Worm (Caenorhabditis elegans) whole organism, L1 larva: Measurements from ENCODE around the gene F21H7.2.

Experiments
- C34B4.2 ChIP-seq: sonication (generic microtip); optimal IDR thresholded peaks from 2 replicates; lab custom pipeline; 2017; ENCODE audit warnings: mild to moderate bottlenecking, missing genetic modification characterization, missing compliant biosample characterization
- aha-1 ChIP-seq: fragments of 150-350 bp; optimal IDR thresholded peaks from 2 replicates; lab custom pipeline; 2014; ENCODE audit warnings: missing biosample characterization, missing genetic modification characterization
- alr-1 ChIP-seq: fragments of 200-800 bp; sonication (Bioruptor generic); optimal IDR thresholded peaks from 2 replicates; lab custom pipeline; 2018; ENCODE audit warnings: borderline replicate concordance, mild to moderate bottlenecking, missing genetic modification characterization, missing compliant biosample characterization
- blmp-1 ChIP-seq: fragments of 150-350 bp; optimal IDR thresholded peaks from 2 replicates; lab custom pipeline; 2014; ENCODE audit warnings: missing biosample characterization, missing genetic modification characterization
- ceh-63 ChIP-seq: fragments of 200-800 bp; sonication (Bioruptor generic); optimal IDR thresholded peaks from 2 replicates; lab custom pipeline; 2018; ENCODE audit warnings: mild to moderate bottlenecking, missing genetic modification characterization, missing compliant biosample characterization
- ceh-8 ChIP-seq: fragments of 200-800 bp; sonication (Bioruptor generic); optimal IDR thresholded peaks from 2 replicates; lab custom pipeline; 2018; ENCODE audit warnings: mild to moderate bottlenecking, missing genetic modification characterization, moderate library complexity, missing compliant biosample characterization
- ceh-88 ChIP-seq: fragments of 200-800 bp; sonication (Bioruptor generic); IDR thresholded peaks from 2 replicates; pipeline ENCODE4 v1.3.6; 2022; ENCODE audit warnings: missing genetic modification characterization, missing compliant biosample characterization
- ceh-90 ChIP-seq: sonication (generic microtip); optimal IDR thresholded peaks from 2 replicates; lab custom pipeline; 2016; ENCODE audit warnings: missing genetic modification characterization, missing compliant biosample characterization
- ces-1 ChIP-seq: fragments of 150-350 bp; optimal IDR thresholded peaks from 2 replicates; lab custom pipeline; 2014; ENCODE audit warnings: missing biosample characterization, missing genetic modification reagents, missing genetic modification characterization
- dpl-1 ChIP-seq, 3 experiments: fragments of 150-350 bp in 2 of 3; sonication (generic microtip) in 1 of 3; optimal IDR thresholded peaks; 2 replicates each; lab custom pipeline; 2014 to 2017; ENCODE audit warnings: missing biosample characterization in 3 of 3, missing genetic modification characterization in 3 of 3, missing genetic modification reagents in 3 of 3
- dsc-1 ChIP-seq: sonication (generic microtip); optimal IDR thresholded peaks from 2 replicates; lab custom pipeline; 2016; ENCODE audit warnings: mild to moderate bottlenecking, missing genetic modification characterization, missing compliant biosample characterization
- efl-1 ChIP-seq, 4 experiments: fragments of 150-350 bp; optimal IDR thresholded peaks in 3 of 4; peaks in 1 of 4; 1 replicate in 1 of 4; 2 replicates in 3 of 4; lab custom pipeline; 2014; ENCODE audit warnings: missing biosample characterization in 2 of 4, missing genetic modification characterization in 2 of 4, missing genetic modification reagents in 2 of 4
- egl-13 ChIP-seq: sonication (generic microtip); optimal IDR thresholded peaks from 2 replicates; lab custom pipeline; 2016; ENCODE audit warnings: missing genotype, missing genetic modification reagents, missing genetic modification characterization, missing compliant biosample characterization
- elt-2 ChIP-seq: sonication (generic microtip); optimal IDR thresholded peaks from 2 replicates; lab custom pipeline; 2016; ENCODE audit warnings: missing genetic modification characterization, mild to moderate bottlenecking, inconsistent platforms, missing compliant biosample characterization, missing genetic modification reagents
- elt-3 ChIP-seq, 6 experiments: fragments of 150-350 bp in 1 of 6; sonication (generic microtip); optimal IDR thresholded peaks; 2 replicates each; lab custom pipeline; 2017 to 2018; ENCODE audit warnings: missing biosample characterization in 6 of 6, missing genetic modification characterization in 6 of 6, inconsistent platforms in 1 of 6
- ets-5 ChIP-seq: fragments of 200-800 bp; sonication (Bioruptor generic); IDR thresholded peaks from 2 replicates; pipeline ENCODE4 v1.3.6; 2022; ENCODE audit warnings: missing genetic modification characterization, missing compliant biosample characterization
- fos-1 ChIP-seq: fragments of 150-350 bp; optimal IDR thresholded peaks from 2 replicates; lab custom pipeline; 2014; ENCODE audit warnings: missing biosample characterization, missing genetic modification characterization
- grh-1 ChIP-seq: fragments of 200-800 bp; sonication (Bioruptor generic); IDR thresholded peaks from 2 replicates; pipeline ENCODE4 v1.3.6; 2022; ENCODE audit warnings: missing genetic modification reagents, missing genetic modification characterization, missing compliant biosample characterization
- hlh-17 ChIP-seq: fragments of 200-800 bp; sonication (Bioruptor generic); optimal IDR thresholded peaks from 2 replicates; lab custom pipeline; 2018; ENCODE audit warnings: missing genetic modification characterization, mild to moderate bottlenecking, missing compliant biosample characterization, moderate library complexity, borderline replicate concordance
- hlh-4 ChIP-seq: sonication (generic microtip); optimal IDR thresholded peaks from 2 replicates; lab custom pipeline; 2016; ENCODE audit warnings: mild to moderate bottlenecking, missing genetic modification characterization, missing compliant biosample characterization
- hpl-2 ChIP-seq: fragments of 150-350 bp; optimal IDR thresholded peaks from 2 replicates; lab custom pipeline; 2014; ENCODE audit warnings: missing biosample characterization, missing genetic modification reagents, missing genetic modification characterization
- lin-13 ChIP-seq: fragments of 150-350 bp; optimal IDR thresholded peaks from 2 replicates; lab custom pipeline; 2014; ENCODE audit warnings: missing biosample characterization, missing genetic modification reagents, missing genetic modification characterization
- lin-15B ChIP-seq: fragments of 150-350 bp; sonication (generic microtip); optimal IDR thresholded peaks from 3 replicates; lab custom pipeline; 2014; ENCODE audit warnings: missing biosample characterization, missing genetic modification characterization
- lin-35 ChIP-seq, 2 experiments: fragments of 150-350 bp; optimal IDR thresholded peaks; 2 replicates each; lab custom pipeline; 2014; ENCODE audit warnings: missing biosample characterization in 2 of 2, missing genetic modification characterization in 2 of 2, missing genetic modification reagents in 2 of 2
- lin-39 ChIP-seq: fragments of 150-350 bp; optimal IDR thresholded peaks from 2 replicates; lab custom pipeline; 2014; ENCODE audit warnings: missing biosample characterization, missing genetic modification reagents, missing genetic modification characterization
- lir-3 ChIP-seq: sonication (generic microtip); optimal IDR thresholded peaks from 2 replicates; lab custom pipeline; 2016; ENCODE audit warnings: mild to moderate bottlenecking, missing genetic modification characterization, moderate library complexity, missing compliant biosample characterization; ENCODE audit not compliant: poor library complexity
- mab-9 ChIP-seq: fragments of 200-800 bp; sonication (Bioruptor generic); IDR thresholded peaks from 2 replicates; pipeline ENCODE4 v1.3.6; 2022; ENCODE audit warnings: missing genetic modification reagents, missing genetic modification characterization, missing compliant biosample characterization
- mef-2 ChIP-seq: fragments of 150-350 bp; optimal IDR thresholded peaks from 2 replicates; lab custom pipeline; 2014; ENCODE audit warnings: missing biosample characterization, missing genetic modification characterization
- nhr-12 ChIP-seq: sonication (generic microtip); optimal IDR thresholded peaks from 2 replicates; lab custom pipeline; 2017; ENCODE audit warnings: missing biosample characterization, missing genetic modification characterization
- nhr-20 ChIP-seq: sonication (generic microtip); optimal IDR thresholded peaks from 2 replicates; lab custom pipeline; 2016; ENCODE audit warnings: mild to moderate bottlenecking, missing genetic modification characterization, missing compliant biosample characterization
- nhr-47 ChIP-seq: sonication (generic microtip); optimal IDR thresholded peaks from 2 replicates; lab custom pipeline; 2016; ENCODE audit warnings: mild to moderate bottlenecking, missing genetic modification characterization, moderate library complexity, missing compliant biosample characterization
- nhr-71 ChIP-seq: sonication (generic microtip); optimal IDR thresholded peaks from 2 replicates; lab custom pipeline; 2016; ENCODE audit warnings: mild to moderate bottlenecking, missing genetic modification characterization, moderate library complexity, missing compliant biosample characterization
- nhr-77 ChIP-seq: fragments of 150-350 bp; optimal IDR thresholded peaks from 2 replicates; lab custom pipeline; 2014; ENCODE audit warnings: missing biosample characterization, missing genetic modification characterization
- nhr-85 ChIP-seq: sonication (generic microtip); peaks from one replicate; lab custom pipeline; 2016; ENCODE audit warnings: missing genetic modification characterization, inconsistent platforms, missing compliant biosample characterization
- nhr-90 ChIP-seq: sonication (generic microtip); optimal IDR thresholded peaks from 2 replicates; lab custom pipeline; 2016; ENCODE audit warnings: mild to moderate bottlenecking, missing genetic modification characterization, missing compliant biosample characterization; ENCODE audit not compliant: poor library complexity
- pax-3 ChIP-seq: fragments of 200-800 bp; sonication (Bioruptor generic); optimal IDR thresholded peaks from 2 replicates; lab custom pipeline; 2018; ENCODE audit warnings: mild to moderate bottlenecking, missing genetic modification characterization, moderate library complexity, missing compliant biosample characterization
- pqm-1 ChIP-seq: sonication (generic microtip); optimal IDR thresholded peaks from 3 replicates; lab custom pipeline; 2017; ENCODE audit warnings: missing biosample characterization, missing genetic modification characterization
- skn-1 ChIP-seq: fragments of 150-350 bp; optimal IDR thresholded peaks from 2 replicates; lab custom pipeline; 2014; ENCODE audit warnings: missing biosample characterization, missing genetic modification characterization
- sptf-1 ChIP-seq: fragments of 150-350 bp; optimal IDR thresholded peaks from 2 replicates; lab custom pipeline; 2014; ENCODE audit warnings: missing biosample characterization, missing genetic modification characterization
- sup-37 ChIP-seq: fragments of 200-800 bp; sonication (Bioruptor generic); optimal IDR thresholded peaks from 2 replicates; lab custom pipeline; 2018; ENCODE audit warnings: mild to moderate bottlenecking, missing genetic modification characterization, missing compliant biosample characterization
- swsn-7 ChIP-seq: sonication (generic microtip); optimal IDR thresholded peaks from 2 replicates; lab custom pipeline; 2016; ENCODE audit warnings: missing genetic modification characterization, missing compliant biosample characterization
- tbx-2 ChIP-seq: sonication (generic microtip); optimal IDR thresholded peaks from 2 replicates; lab custom pipeline; 2016; ENCODE audit warnings: missing genetic modification characterization, missing compliant biosample characterization
- tlp-1 ChIP-seq: fragments of 150-350 bp; optimal IDR thresholded peaks from 2 replicates; lab custom pipeline; 2014; ENCODE audit warnings: missing biosample characterization, missing genetic modification characterization
- unc-130 ChIP-seq: fragments of 150-350 bp; optimal IDR thresholded peaks from 2 replicates; lab custom pipeline; 2017; ENCODE audit warnings: missing biosample characterization, missing genetic modification characterization, inconsistent platforms
- unc-62 ChIP-seq: fragments of 150-350 bp; optimal IDR thresholded peaks from 2 replicates; lab custom pipeline; 2014; ENCODE audit warnings: missing biosample characterization, missing genetic modification reagents, missing genetic modification characterization
- xbp-1 ChIP-seq: sonication (generic microtip); optimal IDR thresholded peaks from 2 replicates; lab custom pipeline; 2016; ENCODE audit warnings: missing genetic modification characterization, missing compliant biosample characterization
- zag-1 ChIP-seq: fragments of 150-350 bp; optimal IDR thresholded peaks from 2 replicates; lab custom pipeline; 2014; ENCODE audit warnings: missing biosample characterization, missing genetic modification characterization

Gene F21H7.2

ce11 chrV:16229896-16230295, at the start of gene F21H7.2, which contains the start of gene F21H7.12:
Gene F21H7.2 (minus strand): TSS chrV:16229996.
Gene F21H7.12 (plus strand): TSS chrV:16230165.
- TF ChIP-seq xbp-1 (tag; lab: Kevin White, UChicago) (no peak), unc-130 (tag; lab: Kevin White, UChicago) (no peak), skn-1 (tag; lab: Kevin White, UChicago) (no peak), egl-13 (tag; lab: Kevin White, UChicago) (no peak), lin-39 (tag; lab: Kevin White, UChicago) (no peak), elt-3 (tag; optimal IDR thresholded peaks at IDR 0.05; lab: Kevin White, UChicago) (peak in 1 of 6 experiments; percentile 18)

- no peak for TF ChIP-seq efl-1 (optimal IDR thresholded peaks at IDR 0.05; lab: Kevin White, UChicago)
- TF ChIP-seq efl-1 (GFP tag; optimal IDR thresholded peaks at IDR 0.05 in 1 of 2; lab: Kevin White, UChicago) = no peak
- TF ChIP-seq ces-1 (GFP tag; lab: Kevin White, UChicago) = no peak
- no peak for TF ChIP-seq dsc-1 (tag; lab: Kevin White, UChicago)
- TF ChIP-seq blmp-1 (tag; lab: Kevin White, UChicago) = no peak
- peak in 1 of 2 experiments; percentile 34 for TF ChIP-seq lin-35 (GFP tag; optimal IDR thresholded peaks at IDR 0.05; lab: Kevin White, UChicago)
- TF ChIP-seq elt-2 (tag; lab: Kevin White, UChicago) = peak; percentile 95
- no peak for TF ChIP-seq ceh-90 (tag; lab: Kevin White, UChicago)
- TF ChIP-seq lin-15B (tag; lab: Kevin White, UChicago) = no peak
- TF ChIP-seq nhr-71 (tag; lab: Kevin White, UChicago) = no peak
- no peak for TF ChIP-seq swsn-7 (tag; lab: Kevin White, UChicago)
- TF ChIP-seq fos-1 (tag; lab: Kevin White, UChicago) = no peak
- TF ChIP-seq nhr-77 (tag; lab: Kevin White, UChicago) = no peak
- TF ChIP-seq zag-1 = no peak
- no peak for TF ChIP-seq lin-39 (tag; lab: Kevin White, UChicago)
- no peak for TF ChIP-seq tbx-2 (tag; lab: Kevin White, UChicago)
- TF ChIP-seq nhr-20 (tag; lab: Kevin White, UChicago) = peak; percentile 59
- peak; percentile 38 for TF ChIP-seq nhr-90
Observed at ce11 chrV:16277918-16278317, 48.1 kb upstream of the F21H7.2 start, which contains the start of gene cyp-37B1. Gene cyp-37B1 (plus strand): TSS chrV:16278116.

ce11 chrV:16275347-16275746, 45.6 kb upstream of the F21H7.2 start, which contains the start of gene pacl-1:
Gene pacl-1 (minus strand): TSS chrV:16275447.
- no peak for TF ChIP-seq grh-1 (GFP tag; lab: Robert Waterston, UW)
- TF ChIP-seq ets-5 (GFP tag; lab: Robert Waterston, UW) = no peak
- TF ChIP-seq sptf-1 (tag; lab: Kevin White, UChicago) = no peak
- TF ChIP-seq lir-3 (tag; lab: Kevin White, UChicago) = no peak
- no peak for TF ChIP-seq ceh-90 (tag; lab: Kevin White, UChicago)
- no peak for TF ChIP-seq tlp-1
- TF ChIP-seq nhr-85 (tag; lab: Kevin White, UChicago) = no peak
- no peak for TF ChIP-seq pax-3 (tag; lab: Kevin White, UChicago)
- no peak for TF ChIP-seq alr-1
- no peak for TF ChIP-seq dpl-1 (GFP tag; optimal IDR thresholded peaks at IDR 0.05; lab: Kevin White, UChicago)
- no peak for TF ChIP-seq nhr-90
- TF ChIP-seq ceh-8 (GFP tag; lab: Kevin White, UChicago) = no peak
- TF ChIP-seq C34B4.2 = no peak
- TF ChIP-seq tbx-2 (tag; lab: Kevin White, UChicago) = no peak
- no peak for TF ChIP-seq aha-1 (tag; lab: Kevin White, UChicago)
- TF ChIP-seq hlh-4 (tag; lab: Kevin White, UChicago) = no peak
- TF ChIP-seq, all 84 proteins: peak for 0

ce11 chrV:16271121-16271520, 41.3 kb upstream of the F21H7.2 start, which contains the start of gene T13F3.6:
Gene T13F3.6 (minus strand): TSS chrV:16271221.
- TF ChIP-seq hlh-17 (no peak), mab-9 (no peak), ceh-88 (GFP tag; lab: Robert Waterston, UW) (no peak), aha-1 (tag; lab: Kevin White, UChicago) (no peak), unc-62 (GFP tag; lab: Kevin White, UChicago) (no peak), elt-3 (tag; optimal IDR thresholded peaks at IDR 0.05; lab: Kevin White, UChicago) (no peak), lin-13 (GFP tag; lab: Kevin White, UChicago) (no peak), ceh-63 (GFP tag; lab: Kevin White, UChicago) (no peak), nhr-47 (tag; lab: Kevin White, UChicago) (no peak), pqm-1 (tag; lab: Kevin White, UChicago) (no peak), zag-1 (no peak), tlp-1 (no peak), nhr-12 (tag; lab: Kevin White, UChicago) (no peak), mef-2 (tag; lab: Kevin White, UChicago) (no peak), sup-37 (GFP tag; lab: Kevin White, UChicago) (no peak), hpl-2 (GFP tag; lab: Kevin White, UChicago) (no peak)
